Fruit fly (Drosophila melanogaster) whole organism, embryonic: ENCODE data around the gene CG17768.
A peak's percentile ranks its signal among the peaks of the same experiment; 100 is the strongest.

Source experiments
- B-H1 ChIP-seq: fragments of 200-800 bp; sonication (Bioruptor generic); IDR thresholded peaks from 3 replicates; pipeline ENCODE4 v1.3.6; 2022; ENCODE audit warnings: missing biosample characterization, missing genetic modification characterization
- Bgb ChIP-seq: fragments of 200-800 bp; sonication (Bioruptor generic); IDR thresholded peaks from 2 replicates; pipeline ENCODE4 v1.3.6; 2022; ENCODE audit warnings: missing biosample characterization, missing genetic modification characterization; ENCODE audit not compliant: partially characterized antibody
- CG10267 ChIP-seq: fragments of 200-800 bp; sonication (Bioruptor generic); optimal IDR thresholded peaks from 2 replicates; lab custom pipeline; 2018; ENCODE audit warnings: missing biosample characterization, mild to moderate bottlenecking, missing genetic modification characterization, moderate library complexity
- CG12744 ChIP-seq: fragments of 200-800 bp; sonication (Bioruptor generic); optimal IDR thresholded peaks from 2 replicates; lab custom pipeline; 2016; ENCODE audit warnings: missing biosample characterization, missing genetic modification characterization
- CG14667 ChIP-seq: fragments of 200-800 bp; sonication (Bioruptor generic); IDR thresholded peaks from 2 replicates; pipeline ENCODE4 v1.3.6; 2022; ENCODE audit warnings: missing biosample characterization, missing genetic modification characterization
- CG15269 ChIP-seq: fragments of 200-800 bp; sonication (Bioruptor generic); optimal IDR thresholded peaks from 2 replicates; lab custom pipeline; 2018; ENCODE audit warnings: missing biosample characterization, mild to moderate bottlenecking, missing genetic modification characterization, moderate library complexity
- CG1603 ChIP-seq: fragments of 200-800 bp; sonication (Bioruptor generic); optimal IDR thresholded peaks from 2 replicates; lab custom pipeline; 2019; ENCODE audit warnings: missing biosample characterization, mild to moderate bottlenecking, missing genetic modification characterization, moderate library complexity
- CG1792 ChIP-seq: fragments of 200-800 bp; sonication (Bioruptor generic); optimal IDR thresholded peaks from 2 replicates; lab custom pipeline; 2016; ENCODE audit warnings: missing biosample characterization, missing genetic modification characterization
- CG34224 ChIP-seq: fragments of 200-800 bp; sonication (Bioruptor generic); IDR thresholded peaks from 3 replicates; pipeline ENCODE4 v1.3.6; 2022; ENCODE audit warnings: missing biosample characterization, missing genetic modification characterization; ENCODE audit not compliant: partially characterized antibody
- CG34422 ChIP-seq: fragments of 200-800 bp; sonication (Bioruptor generic); IDR thresholded peaks from 3 replicates; pipeline ENCODE4 v1.3.6; 2022; ENCODE audit warnings: missing biosample characterization, missing genetic modification characterization
- CG4617 ChIP-seq: fragments of 200-800 bp; sonication (Bioruptor generic); optimal IDR thresholded peaks from 3 replicates; lab custom pipeline; 2016; ENCODE audit warnings: missing biosample characterization, missing genetic modification characterization, borderline replicate concordance
- CG4730 ChIP-seq: fragments of 200-800 bp; sonication (Bioruptor generic); IDR thresholded peaks from 2 replicates; pipeline ENCODE4 v1.3.6; 2022; ENCODE audit warnings: missing biosample characterization, missing genetic modification characterization
- CG6272 ChIP-seq: fragments of 200-800 bp; sonication (Bioruptor generic); IDR thresholded peaks from 2 replicates; pipeline ENCODE4 v1.3.6; 2022; ENCODE audit warnings: missing biosample characterization, missing genetic modification characterization
- CG6765 ChIP-seq: fragments of 200-800 bp; sonication (Bioruptor generic); optimal IDR thresholded peaks from 3 replicates; lab custom pipeline; 2017; ENCODE audit warnings: missing biosample characterization, mild to moderate bottlenecking, missing genetic modification characterization
- CG7271 ChIP-seq: fragments of 200-800 bp; sonication (Bioruptor generic); optimal IDR thresholded peaks from 2 replicates; lab custom pipeline; 2018; ENCODE audit warnings: missing biosample characterization, mild to moderate bottlenecking, missing genetic modification characterization, moderate library complexity
- CG7786 ChIP-seq: fragments of 200-800 bp; sonication (Bioruptor generic); optimal IDR thresholded peaks from 2 replicates; lab custom pipeline; 2016; ENCODE audit warnings: missing biosample characterization, missing genetic modification characterization
- CG8478 ChIP-seq: fragments of >200 bp; optimal IDR thresholded peaks from 2 replicates; lab custom pipeline; 2018
- CoRest ChIP-seq: fragments of 200-800 bp; sonication (Bioruptor generic); optimal IDR thresholded peaks from 3 replicates; lab custom pipeline; 2018; ENCODE audit warnings: missing biosample characterization, mild to moderate bottlenecking, missing genetic modification characterization, moderate library complexity
- Dref ChIP-seq: fragments of 200-800 bp; sonication (Bioruptor generic); IDR thresholded peaks from 2 replicates; pipeline ENCODE4 v1.3.6; 2022; ENCODE audit warnings: missing biosample characterization, missing genetic modification characterization
- Hey ChIP-seq: fragments of 200-800 bp; sonication (Bioruptor generic); optimal IDR thresholded peaks from 3 replicates; lab custom pipeline; 2018; ENCODE audit warnings: missing biosample characterization, mild to moderate bottlenecking, missing genetic modification characterization
- Hmr ChIP-seq: fragments of 200-800 bp; sonication (Bioruptor generic); optimal IDR thresholded peaks from 3 replicates; lab custom pipeline; 2017; ENCODE audit warnings: mild to moderate bottlenecking, missing biosample characterization, missing genetic modification reagents, missing genetic modification characterization
- MESR4 ChIP-seq: fragments of 200-800 bp; sonication (Bioruptor generic); optimal IDR thresholded peaks from 2 replicates; lab custom pipeline; 2018; ENCODE audit warnings: missing biosample characterization, mild to moderate bottlenecking, missing genetic modification characterization, moderate library complexity
- Mad ChIP-seq: fragments of 200-800 bp; sonication (Bioruptor generic); optimal IDR thresholded peaks from 2 replicates; lab custom pipeline; 2016; ENCODE audit warnings: missing biosample characterization, missing genetic modification characterization
- NK7.1 ChIP-seq: fragments of 200-800 bp; sonication (Bioruptor generic); optimal IDR thresholded peaks from 3 replicates; lab custom pipeline; 2016; ENCODE audit warnings: missing biosample characterization, missing genetic modification characterization
- Optix ChIP-seq: fragments of 200-800 bp; sonication (Bioruptor generic); IDR thresholded peaks from 3 replicates; pipeline ENCODE4 v1.3.6; 2022; ENCODE audit warnings: missing biosample characterization, missing genetic modification characterization
- TFAM ChIP-seq: fragments of 200-800 bp; sonication (Bioruptor generic); optimal IDR thresholded peaks from 2 replicates; lab custom pipeline; 2017; ENCODE audit warnings: missing biosample characterization, missing genetic modification characterization, inconsistent platforms
- al ChIP-seq: fragments of 200-800 bp; sonication (Bioruptor generic); IDR thresholded peaks from 2 replicates; pipeline ENCODE4 v1.3.6; 2022; ENCODE audit warnings: missing biosample characterization, missing genetic modification characterization
- cad ChIP-seq: fragments of >200 bp; optimal IDR thresholded peaks from 2 replicates; lab custom pipeline; 2017; ENCODE audit warnings: missing biosample characterization, missing genetic modification characterization
- chinmo ChIP-seq: fragments of 200-800 bp; sonication (Bioruptor generic); IDR thresholded peaks from 4 replicates; pipeline ENCODE4 v1.3.6; 2022; ENCODE audit warnings: missing biosample characterization, missing genetic modification characterization; ENCODE audit not compliant: partially characterized antibody
- chm ChIP-seq: fragments of 200-800 bp; sonication (Bioruptor generic); IDR thresholded peaks from 2 replicates; pipeline ENCODE4 v1.3.6; 2022; ENCODE audit warnings: missing biosample characterization, missing genetic modification characterization
- gem ChIP-seq: fragments of 200-800 bp; sonication (Bioruptor generic); optimal IDR thresholded peaks from 2 replicates; lab custom pipeline; 2019; ENCODE audit warnings: missing biosample characterization, mild to moderate bottlenecking, missing genetic modification characterization, moderate library complexity
- grau ChIP-seq: fragments of 200-800 bp; optimal IDR thresholded peaks from 3 replicates; lab custom pipeline; 2019; ENCODE audit warnings: missing biosample characterization, mild to moderate bottlenecking, missing genetic modification characterization, moderate library complexity
- kah ChIP-seq: fragments of 200-800 bp; sonication (Bioruptor generic); optimal IDR thresholded peaks from 2 replicates; lab custom pipeline; 2018; ENCODE audit warnings: missing biosample characterization, mild to moderate bottlenecking, missing genetic modification characterization
- lab ChIP-seq: fragments of 200-800 bp; sonication (Bioruptor generic); optimal IDR thresholded peaks from 3 replicates; lab custom pipeline; 2017; ENCODE audit warnings: missing biosample characterization, missing genetic modification characterization, mild to moderate bottlenecking, moderate library complexity, missing genetic modification reagents
- lilli ChIP-seq: fragments of 200-800 bp; sonication (Bioruptor generic); optimal IDR thresholded peaks from 3 replicates; lab custom pipeline; 2016; ENCODE audit warnings: missing biosample characterization, missing genetic modification characterization
- mam ChIP-seq: fragments of 200-800 bp; sonication (Bioruptor generic); optimal IDR thresholded peaks from 3 replicates; lab custom pipeline; 2016; ENCODE audit warnings: missing biosample characterization, missing genetic modification characterization
- mirr ChIP-seq: fragments of 200-800 bp; sonication (Bioruptor generic); optimal IDR thresholded peaks from 3 replicates; lab custom pipeline; 2018; ENCODE audit warnings: missing biosample characterization, mild to moderate bottlenecking, missing genetic modification characterization
- nau ChIP-seq: fragments of 200-800 bp; sonication (Bioruptor generic); optimal IDR thresholded peaks from 3 replicates; lab custom pipeline; 2017; ENCODE audit warnings: missing biosample characterization, mild to moderate bottlenecking, missing genetic modification characterization, missing genetic modification reagents
- nerfin-1 ChIP-seq: fragments of 200-800 bp; sonication (Bioruptor generic); optimal IDR thresholded peaks from 3 replicates; lab custom pipeline; 2019; ENCODE audit warnings: missing biosample characterization, mild to moderate bottlenecking, missing genetic modification characterization, moderate library complexity
- odd ChIP-seq: fragments of 200-800 bp; sonication (Bioruptor generic); optimal IDR thresholded peaks from 2 replicates; lab custom pipeline; 2017; ENCODE audit warnings: missing biosample characterization, mild to moderate bottlenecking, missing genetic modification characterization
- otp ChIP-seq: fragments of 200-800 bp; sonication (Bioruptor generic); IDR thresholded peaks from 3 replicates; pipeline ENCODE4, ENCODE4 v1.3.6; 2022; ENCODE audit warnings: missing biosample characterization, missing genetic modification characterization
- sens-2 ChIP-seq: fragments of 200-800 bp; sonication (Bioruptor generic); IDR thresholded peaks from 2 replicates; pipeline ENCODE4 v1.3.6; 2022; ENCODE audit warnings: missing biosample characterization, missing genetic modification characterization
- seq ChIP-seq: fragments of 200-800 bp; sonication (Bioruptor generic); IDR thresholded peaks from 2 replicates; pipeline ENCODE4 v1.3.6; 2022; ENCODE audit warnings: missing biosample characterization, missing genetic modification characterization
- sim ChIP-seq: fragments of 200-800 bp; sonication (Bioruptor generic); IDR thresholded peaks from 2 replicates; pipeline ENCODE4 v1.3.6; 2022; ENCODE audit warnings: missing biosample characterization, missing genetic modification characterization
- tin ChIP-seq: fragments of 200-800 bp; sonication (Bioruptor generic); optimal IDR thresholded peaks from 3 replicates; lab custom pipeline; 2016; ENCODE audit warnings: missing biosample characterization, missing genetic modification characterization
- tll ChIP-seq, 2 experiments: fragments of 200-800 bp in 1 of 2; fragments of >200 bp in 1 of 2; sonication (Bioruptor generic) in 1 of 2; optimal IDR thresholded peaks; 2 replicates each; lab custom pipeline; 2017 to 2019; ENCODE audit warnings: missing biosample characterization in 2 of 2, missing genetic modification characterization in 2 of 2, mild to moderate bottlenecking in 1 of 2, moderate library complexity in 1 of 2
- twi ChIP-seq: fragments of 200-800 bp; optimal IDR thresholded peaks from 2 replicates; lab custom pipeline; 2019; ENCODE audit warnings: missing biosample characterization, mild to moderate bottlenecking, missing genetic modification characterization, moderate library complexity
- zen ChIP-seq: fragments of 200-800 bp; sonication (Bioruptor generic); optimal IDR thresholded peaks from 3 replicates; lab custom pipeline; 2018; ENCODE audit warnings: missing biosample characterization, mild to moderate bottlenecking, missing genetic modification characterization, moderate library complexity

CG17768 gene

dm6 chr2L:10387869-10388726 is 16.9 kb downstream of the CG17768 start, which contains the start of gene da (continued):
- TF ChIP-seq Hey = no peak
- TF ChIP-seq cad = no peak
- peak; percentile 3 for TF ChIP-seq CG12744 (GFP tag; lab: Kevin White, UChicago)
- peak; percentile 70 for TF ChIP-seq mam
- peak; percentile 15; the same call in 1 of the 3 replicates for TF ChIP-seq B-H1
- TF ChIP-seq odd (GFP tag; lab: Kevin White, UChicago) = peak; percentile 23
- no peak; the same call in 1 of the 2 replicates for TF ChIP-seq seq
- 0 out of 4 replicates have a peak, but pooled peaks have one; percentile 52 for TF ChIP-seq chinmo (GFP tag; lab: Robert Waterston, UW)
- peak; percentile 70 for TF ChIP-seq lilli
- no peak for TF ChIP-seq CG4730 (GFP tag; lab: Robert Waterston, UW)
- no peak for TF ChIP-seq sens-2 (GFP tag; lab: Robert Waterston, UW)
- peak; percentile 39 for TF ChIP-seq Mad
- no peak for TF ChIP-seq CG8478
- TF ChIP-seq tll (GFP tag; optimal IDR thresholded peaks at IDR 0.05; lab: Kevin White, UChicago) = peak in 1 of 2 experiments; percentile 12
- TF ChIP-seq CG34422 (GFP tag; lab: Robert Waterston, UW) = peak; percentile 57; the same call in 2 of the 3 replicates
- TF ChIP-seq otp (GFP tag; lab: Robert Waterston, UW) = no peak; the same call in 2 of the 3 replicates
- TF ChIP-seq CG34224 (GFP tag; lab: Robert Waterston, UW) = peak; percentile 68
- peak; percentile 7 for TF ChIP-seq kah (GFP tag; lab: Kevin White, UChicago)
- peak; percentile 97 for TF ChIP-seq CG1603 (tag; lab: Kevin White, UChicago)
- no peak for TF ChIP-seq nau (GFP tag; lab: Kevin White, UChicago)
- no peak for TF ChIP-seq CG14667 (GFP tag; lab: Robert Waterston, UW)
- TF ChIP-seq nerfin-1 = peak; percentile 31
- TF ChIP-seq NK7.1 (GFP tag; lab: Kevin White, UChicago) = no peak
- no peak for TF ChIP-seq Optix (GFP tag; lab: Robert Waterston, UW)
- peak; percentile 64 for TF ChIP-seq CG10267 (tag; lab: Kevin White, UChicago)
- TF ChIP-seq gem = peak; percentile 76
- peak; percentile 55 for TF ChIP-seq CG7786 (GFP tag; lab: Kevin White, UChicago)
- peak; percentile 43 for TF ChIP-seq twi (tag; lab: Kevin White, UChicago)
- TF ChIP-seq Bgb = peak; percentile 49; the same call in 1 of the 2 replicates
- peak; percentile 62 for TF ChIP-seq tin (GFP tag; lab: Kevin White, UChicago)
- TF ChIP-seq CG4617 (GFP tag; lab: Kevin White, UChicago) = peak; percentile 49
- TF ChIP-seq CG6765 (GFP tag; lab: Kevin White, UChicago) = peak; percentile 25
- no peak for TF ChIP-seq sim (GFP tag; lab: Robert Waterston, UW)
- TF ChIP-seq CG7271 (tag; lab: Kevin White, UChicago) = peak; percentile 3
- TF ChIP-seq TFAM (GFP tag; lab: Kevin White, UChicago) = no peak
- peak; percentile 63 for TF ChIP-seq Hmr
- TF ChIP-seq grau (tag; lab: Kevin White, UChicago) = peak; percentile 69
- peak; percentile 69 for TF ChIP-seq CG15269 (tag; lab: Kevin White, UChicago)
- TF ChIP-seq CoRest = peak; percentile 73
- peak; percentile 92 for TF ChIP-seq Dref (GFP tag; lab: Robert Waterston, UW)
- TF ChIP-seq chm (GFP tag; lab: Robert Waterston, UW) = peak; percentile 55
- TF ChIP-seq CG6272 (GFP tag; lab: Robert Waterston, UW) = peak; percentile 50; the same call in 1 of the 2 replicates
- peak; percentile 57 for TF ChIP-seq zen (tag; lab: Kevin White, UChicago)
- TF ChIP-seq lab (GFP tag; lab: Kevin White, UChicago) = no peak
- no peak for TF ChIP-seq mirr (GFP tag; lab: Kevin White, UChicago)
- TF ChIP-seq MESR4 (GFP tag; lab: Kevin White, UChicago) = peak; percentile 91
- peak; percentile 34 for TF ChIP-seq CG1792 (GFP tag; lab: Kevin White, UChicago)
- peak; percentile 45 for TF ChIP-seq al
